Worm (Caenorhabditis elegans) whole organism, mixed stage, embryonic: Measurements from ENCODE around the gene aff-1.

Experiments used
- M03D4.4 ChIP-seq: sonication (generic microtip); optimal IDR thresholded peaks from 2 replicates; lab custom pipeline; 2017; ENCODE audit warnings: mild to moderate bottlenecking, missing genetic modification characterization, missing compliant biosample characterization
- bed-3 ChIP-seq: fragments of 200-800 bp; sonication (Bioruptor generic); optimal IDR thresholded peaks from 3 replicates; lab custom pipeline; 2018; ENCODE audit warnings: mild to moderate bottlenecking, missing genetic modification characterization, moderate library complexity, missing compliant biosample characterization
- blmp-1 ChIP-seq: fragments of 150-350 bp; optimal IDR thresholded peaks from 2 replicates; lab custom pipeline; 2014; ENCODE audit warnings: missing biosample characterization, missing genetic modification characterization
- ceh-39 ChIP-seq: fragments of 150-350 bp; optimal IDR thresholded peaks from 2 replicates; lab custom pipeline; 2014; ENCODE audit warnings: missing biosample characterization, missing genetic modification characterization
- ceh-43 ChIP-seq: fragments of 200-800 bp; sonication (Bioruptor generic); optimal IDR thresholded peaks from 2 replicates; lab custom pipeline; 2018; ENCODE audit warnings: mild to moderate bottlenecking, missing genetic modification characterization, moderate library complexity, missing compliant biosample characterization
- ceh-83 ChIP-seq: fragments of 200-800 bp; sonication (Bioruptor generic); optimal IDR thresholded peaks from 2 replicates; lab custom pipeline; 2018; ENCODE audit warnings: mild to moderate bottlenecking, missing genetic modification characterization, missing compliant biosample characterization
- ces-1 ChIP-seq: fragments of 150-350 bp; optimal IDR thresholded peaks from 2 replicates; lab custom pipeline; 2014; ENCODE audit warnings: missing biosample characterization, missing genetic modification reagents, missing genetic modification characterization
- elt-1 ChIP-seq: sonication (generic microtip); optimal IDR thresholded peaks from 2 replicates; lab custom pipeline; 2017; ENCODE audit warnings: missing genetic modification characterization, mild to moderate bottlenecking, missing compliant biosample characterization, antibody characterized with exemption, moderate library complexity, borderline replicate concordance; ENCODE audit not compliant: insufficient read depth
- flh-1 ChIP-seq: fragments of 200-800 bp; sonication (Bioruptor generic); optimal IDR thresholded peaks from 2 replicates; lab custom pipeline; 2018; ENCODE audit warnings: mild to moderate bottlenecking, missing genetic modification characterization, moderate library complexity, missing compliant biosample characterization
- hlh-1 ChIP-seq: fragments of 150-350 bp; optimal IDR thresholded peaks from 2 replicates; lab custom pipeline; 2014; ENCODE audit warnings: missing biosample characterization, missing genetic modification reagents, missing genetic modification characterization
- lin-13 ChIP-seq: fragments of 150-350 bp; optimal IDR thresholded peaks from 2 replicates; lab custom pipeline; 2014; ENCODE audit warnings: missing biosample characterization, missing genetic modification characterization
- mab-5 ChIP-seq: fragments of 150-350 bp; optimal IDR thresholded peaks from 2 replicates; lab custom pipeline; 2014; ENCODE audit warnings: missing biosample characterization, missing genetic modification characterization
- nhr-2 ChIP-seq: fragments of 150-350 bp; optimal IDR thresholded peaks from 2 replicates; lab custom pipeline; 2014; ENCODE audit warnings: missing biosample characterization, missing genetic modification characterization
- nhr-237 ChIP-seq: fragments of 150-350 bp; optimal IDR thresholded peaks from 2 replicates; lab custom pipeline; 2014; ENCODE audit warnings: missing biosample characterization, missing genetic modification characterization
- nhr-28 ChIP-seq: fragments of 150-350 bp; optimal IDR thresholded peaks from 2 replicates; lab custom pipeline; 2014; ENCODE audit warnings: missing biosample characterization, missing genetic modification characterization
- nhr-76 ChIP-seq: sonication (generic microtip); optimal IDR thresholded peaks from 2 replicates; lab custom pipeline; 2017; ENCODE audit warnings: missing biosample characterization, missing genetic modification characterization
- pha-4 ChIP-seq: fragments of 150-350 bp; optimal IDR thresholded peaks from 2 replicates; lab custom pipeline; 2018; ENCODE audit warnings: missing biosample characterization, missing genetic modification reagents, missing genetic modification characterization
- sem-2 ChIP-seq: fragments of 200-800 bp; sonication (Bioruptor generic); optimal IDR thresholded peaks from 2 replicates; lab custom pipeline; 2018; ENCODE audit warnings: mild to moderate bottlenecking, missing genetic modification characterization, missing compliant biosample characterization
- snpc-4 ChIP-seq: fragments of 150-350 bp; optimal IDR thresholded peaks from 2 replicates; lab custom pipeline; 2014; ENCODE audit warnings: missing biosample characterization, missing genetic modification characterization
- sptf-1 ChIP-seq: sonication (generic microtip); optimal IDR thresholded peaks from 2 replicates; lab custom pipeline; 2017; ENCODE audit warnings: mild to moderate bottlenecking, missing genetic modification characterization, moderate library complexity, missing compliant biosample characterization
- tbx-8 ChIP-seq: fragments of 200-800 bp; sonication (Bioruptor generic); optimal IDR thresholded peaks from 2 replicates; lab custom pipeline; 2018; ENCODE audit warnings: mild to moderate bottlenecking, missing genetic modification characterization, moderate library complexity, missing compliant biosample characterization
- unc-120 ChIP-seq: sonication (generic microtip); optimal IDR thresholded peaks from 2 replicates; lab custom pipeline; 2017; ENCODE audit warnings: missing genetic modification characterization, missing compliant biosample characterization; ENCODE audit not compliant: poor library complexity, severe bottlenecking
- unc-39 ChIP-seq: fragments of 150-350 bp; optimal IDR thresholded peaks from 2 replicates; lab custom pipeline; 2014; ENCODE audit warnings: missing biosample characterization, missing genetic modification characterization
- unc-62 ChIP-seq: fragments of 150-350 bp; optimal IDR thresholded peaks from 2 replicates; lab custom pipeline; 2014; ENCODE audit warnings: missing biosample characterization, missing genetic modification reagents, missing genetic modification characterization
- zip-8 ChIP-seq: fragments of 150-350 bp; optimal IDR thresholded peaks from 2 replicates; lab custom pipeline; 2014; ENCODE audit warnings: missing biosample characterization, missing genetic modification characterization

The aff-1 gene

DNA sequence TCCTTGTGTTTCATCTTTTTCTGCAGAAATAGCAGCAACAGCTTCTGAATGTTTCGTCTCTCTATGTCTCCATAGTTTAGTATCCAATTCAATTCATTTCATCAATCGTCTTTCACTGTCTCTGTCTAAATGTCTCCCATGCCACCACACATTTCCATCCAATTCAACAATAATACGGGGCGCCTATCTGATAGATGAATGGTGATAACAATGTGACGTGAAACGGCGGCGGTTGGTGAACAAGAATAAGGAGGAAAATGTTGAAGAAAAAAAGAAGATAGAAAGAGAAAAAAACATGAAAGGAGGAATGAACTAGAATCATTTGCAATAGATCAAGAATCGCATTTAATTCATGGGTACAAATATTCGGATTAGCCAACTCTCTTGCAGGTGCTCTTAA is 41.2 kb downstream of the aff-1 start:
- peak; percentile 61 for TF ChIP-seq elt-1 (tag; lab: Kevin White, UChicago)
- no peak for TF ChIP-seq pha-4
- TF ChIP-seq ces-1 (GFP tag; lab: Kevin White, UChicago), result peak; percentile 24
- peak; percentile 46 for TF ChIP-seq unc-120
- no peak for TF ChIP-seq lin-13 (tag; lab: Kevin White, UChicago)
- no peak for TF ChIP-seq nhr-76 (tag; lab: Kevin White, UChicago)
- TF ChIP-seq unc-62 (GFP tag; lab: Kevin White, UChicago), result peak; percentile 95
- TF ChIP-seq hlh-1 (tag; lab: Kevin White, UChicago), result peak; percentile 39
- no peak for TF ChIP-seq M03D4.4
- TF ChIP-seq tbx-8 (GFP tag; lab: Kevin White, UChicago), result no peak

DNA sequence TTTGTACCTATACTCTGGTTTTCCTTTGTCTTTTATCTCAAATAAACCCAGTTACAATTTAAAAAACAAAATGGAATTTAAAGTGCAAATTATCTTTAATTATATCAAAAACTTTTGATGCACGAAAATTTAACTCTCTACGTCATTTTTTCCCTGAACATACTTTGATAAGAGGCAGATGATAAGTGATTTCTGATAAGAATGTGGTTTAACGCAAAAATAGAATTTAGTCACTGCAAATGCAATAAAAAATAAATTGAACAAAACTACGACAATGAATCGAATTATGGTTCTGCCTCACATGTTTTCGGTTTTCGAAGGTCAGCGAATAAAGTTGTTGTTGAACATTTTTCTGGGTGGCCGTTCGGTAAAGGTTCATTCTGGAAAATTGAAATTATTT is 41.7 kb downstream of the aff-1 start:
- TF ChIP-seq ces-1 (GFP tag; lab: Kevin White, UChicago) (peak; percentile 56), sptf-1 (no peak)

DNA sequence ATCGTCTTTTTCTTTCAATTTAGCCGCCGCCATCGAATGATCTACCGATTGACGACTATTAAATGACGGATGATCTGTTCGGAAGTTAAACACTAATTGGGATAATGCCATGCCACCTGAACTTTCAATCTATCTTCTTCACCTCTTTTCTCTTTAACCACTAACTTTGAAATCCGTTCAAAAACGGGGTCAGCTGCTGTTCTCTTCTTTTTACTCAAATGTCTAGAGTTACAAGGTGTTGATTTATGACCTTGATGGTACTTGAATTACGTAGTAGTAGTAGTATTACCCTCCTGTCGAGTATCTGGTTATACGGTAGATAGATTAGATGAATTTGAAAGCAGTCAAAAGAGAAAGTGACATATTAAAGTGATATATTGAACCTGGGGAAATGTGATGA is 42.4 kb downstream of the aff-1 start:
- TF ChIP-seq blmp-1 (tag; lab: Kevin White, UChicago) (peak; percentile 27), sptf-1 (no peak), unc-62 (GFP tag; lab: Kevin White, UChicago) (peak; percentile 56), hlh-1 (tag; lab: Kevin White, UChicago) (peak; percentile 27)
- TF ChIP-seq, all 35 proteins: peak for 3

DNA sequence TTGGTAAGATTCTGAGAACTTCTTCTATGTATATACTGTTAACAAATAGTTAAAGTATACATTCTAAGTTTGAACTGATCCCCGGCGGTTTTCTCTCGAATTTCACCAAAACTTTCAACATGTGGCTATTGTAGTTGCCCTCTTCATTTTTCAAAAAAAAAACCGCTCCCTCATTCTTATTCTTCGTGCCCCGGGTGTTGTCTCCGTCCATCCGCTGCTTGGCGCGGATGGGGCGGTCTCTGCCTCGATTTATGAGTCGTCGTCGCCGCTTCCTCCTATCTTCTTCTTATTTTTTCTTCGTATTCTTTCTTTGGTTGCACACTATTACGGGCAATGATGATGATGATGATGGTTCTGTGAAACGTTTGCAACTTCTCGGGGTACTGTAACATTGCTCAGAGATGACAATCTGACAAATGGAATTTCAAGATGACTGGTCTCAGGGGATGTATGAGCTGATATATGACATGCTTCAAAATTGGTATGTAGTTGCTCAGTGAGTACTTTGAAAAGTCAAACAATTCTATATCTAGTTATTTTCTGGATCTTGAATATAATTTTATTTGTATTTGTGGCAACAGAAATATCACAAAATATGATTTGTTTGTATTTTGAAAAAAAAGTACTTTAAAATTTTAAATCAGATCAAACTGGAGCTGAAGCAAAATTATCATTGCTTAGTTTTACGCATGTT is 43.1 kb downstream of the aff-1 start:
- TF ChIP-seq ceh-83, result no peak
- TF ChIP-seq nhr-2 (tag; lab: Kevin White, UChicago), result no peak
- no peak for TF ChIP-seq zip-8 (tag; lab: Kevin White, UChicago)
- no peak for TF ChIP-seq mab-5 (tag; lab: Kevin White, UChicago)
- no peak for TF ChIP-seq tbx-8 (GFP tag; lab: Kevin White, UChicago)
- no peak for TF ChIP-seq nhr-28 (tag; lab: Kevin White, UChicago)
- no peak for TF ChIP-seq sem-2
- no peak for TF ChIP-seq blmp-1 (tag; lab: Kevin White, UChicago)
- TF ChIP-seq unc-39, result no peak
- TF ChIP-seq nhr-237 (tag; lab: Kevin White, UChicago), result no peak
- no peak for TF ChIP-seq sptf-1
- TF ChIP-seq snpc-4, result no peak
- no peak for TF ChIP-seq pha-4

DNA sequence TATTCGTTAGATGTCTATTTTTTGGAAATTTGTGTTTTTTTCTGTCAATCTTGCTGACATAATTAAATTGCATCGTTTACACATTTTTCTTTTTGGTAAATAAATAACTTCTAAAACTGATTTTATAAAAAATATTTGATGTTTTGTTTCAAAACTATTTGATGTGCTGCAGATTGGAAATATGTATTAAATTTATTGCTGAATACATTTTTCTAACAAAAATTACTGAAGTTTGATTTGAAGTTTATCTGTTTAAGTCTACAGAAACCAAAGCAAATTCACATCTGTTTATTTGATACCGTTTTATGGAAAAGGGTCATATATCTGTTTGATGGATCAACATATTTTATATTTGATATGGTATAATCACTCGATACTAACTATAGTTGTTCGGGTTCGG is 47.2 kb downstream of the aff-1 start:
- TF ChIP-seq ceh-39 (tag; lab: Kevin White, UChicago) (no peak), flh-1 (no peak), hlh-1 (tag; lab: Kevin White, UChicago) (no peak), ceh-43 (GFP tag; lab: Kevin White, UChicago) (no peak)
- TF ChIP-seq, all 35 proteins: peak for 0

DNA sequence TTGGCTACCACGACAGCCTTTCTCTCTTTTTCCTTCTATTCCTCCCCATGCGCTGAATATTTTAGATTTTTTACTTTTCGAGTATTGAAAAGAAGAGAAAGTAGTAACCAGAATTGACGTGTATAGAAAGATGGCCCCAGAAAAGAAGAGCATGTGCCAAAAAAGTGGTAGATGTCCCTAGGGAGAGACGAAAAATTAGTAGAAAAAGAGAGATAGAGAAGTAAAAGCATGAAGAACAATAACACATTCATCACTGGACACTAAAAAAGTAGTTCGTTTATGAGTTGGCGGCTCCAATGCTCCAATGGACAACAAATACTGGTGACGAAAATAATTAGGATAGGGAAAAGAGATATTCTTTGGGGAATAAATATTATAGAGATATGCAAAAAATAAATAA is 51.0 kb downstream of the aff-1 start:
- TF ChIP-seq unc-39 (no peak), ces-1 (GFP tag; lab: Kevin White, UChicago) (peak; percentile 51), bed-3 (no peak)

DNA sequence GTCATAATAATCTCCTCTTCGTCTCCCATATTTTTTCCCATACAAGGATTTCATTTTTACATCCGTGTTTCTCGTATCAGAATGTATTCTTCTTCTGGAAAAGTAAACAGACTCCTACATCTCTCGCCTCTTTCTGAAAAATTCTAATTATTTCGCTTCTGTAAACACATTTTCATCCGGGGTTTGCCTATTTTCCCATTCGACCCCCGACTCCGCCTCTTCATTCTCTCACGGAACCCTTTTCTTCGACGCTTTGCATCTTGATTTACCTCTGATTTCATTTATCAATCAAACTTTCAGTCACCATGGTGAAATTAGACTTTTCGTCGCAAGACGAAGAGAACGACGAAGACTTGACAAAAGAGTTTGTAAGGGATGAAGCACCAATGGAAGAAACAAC is 52.9 kb downstream of the aff-1 start, which contains the start of gene snt-1:
Gene snt-1 (plus strand): TSS at position 301 of the 400 bp plus-strand sequence.
- TF ChIP-seq ces-1 (GFP tag; lab: Kevin White, UChicago), result peak; percentile 25
- no peak for TF ChIP-seq flh-1
